Worm (Caenorhabditis elegans): ENCODE results near the gene nspc-5.
A peak's percentile ranks its signal among the peaks of the same experiment; 100 is the strongest.

nspc-5 gene

DNA sequence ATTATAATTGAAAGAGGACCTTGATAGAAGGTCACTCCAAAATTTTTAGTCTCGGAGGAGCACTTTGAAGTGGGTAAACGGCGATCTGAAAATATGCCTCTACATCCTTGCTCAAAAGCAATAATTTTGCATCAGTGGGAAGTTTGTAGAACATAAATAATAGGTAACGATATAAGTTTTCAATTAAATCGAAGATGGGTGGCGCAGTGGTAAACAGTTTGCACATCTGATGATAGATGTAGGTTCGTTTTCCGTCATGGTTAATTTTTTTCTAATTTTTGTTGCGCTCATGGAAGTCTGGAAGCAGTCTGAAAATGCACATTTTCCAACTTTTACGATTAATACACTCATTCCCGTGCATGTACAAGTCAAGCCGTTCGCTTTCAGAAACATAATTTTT lies 39.3 kb downstream of the nspc-5 start:
- TF ChIP-seq rpc-1 (optimal IDR thresholded peaks at IDR 0.05) (peak; percentile 45), rpc-1 (tag; optimal IDR thresholded peaks at IDR 0.05) (peak; percentile 69), B0261.1 (tag; optimal IDR thresholded peaks at IDR 0.05) (peak; percentile 56), tbp1 (GFP tag; optimal IDR thresholded peaks at IDR 0.05) (peak; percentile 82), die-1 (tag; optimal IDR thresholded peaks at IDR 0.05) (peak; percentile 7)

DNA sequence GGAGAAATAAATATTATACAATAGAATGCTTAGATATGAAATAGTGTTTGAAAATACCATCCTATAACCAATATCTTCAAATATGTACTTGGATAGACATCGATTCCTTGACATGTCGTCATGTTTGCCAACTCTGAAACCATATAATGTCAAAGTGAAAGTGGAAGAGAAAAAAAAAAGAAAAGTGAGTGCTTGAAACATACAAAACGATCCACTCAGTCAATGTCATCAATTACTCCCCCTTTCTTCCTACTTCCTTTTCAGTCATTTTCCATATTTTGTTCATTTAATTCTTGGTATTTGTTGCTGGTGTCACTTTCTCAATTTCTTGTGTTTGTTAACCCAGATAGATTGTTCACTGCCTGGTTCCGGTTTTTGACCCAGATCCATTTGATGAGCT lies 41.7 kb downstream of the nspc-5 start, which contains the start of gene F18E9.4:
Gene F18E9.4, plus strand, starts transcription at position 301 of the 400 bp plus-strand sequence.
- TF ChIP-seq akir-1 (GFP tag; optimal IDR thresholded peaks at IDR 0.05) (no peak), hsf-1 (GFP tag; IDR thresholded peaks at IDR 0.05) (no peak), B0019.2 (GFP tag; conservative IDR thresholded peaks at IDR 0.05) (no peak), B0261.1 (tag; optimal IDR thresholded peaks at IDR 0.05) (no peak), egl-44 (GFP tag; IDR thresholded peaks at IDR 0.05) (no peak), B0035.1 (tag; optimal IDR thresholded peaks at IDR 0.05) (no peak), nhr-179 (tag; optimal IDR thresholded peaks at IDR 0.05) (no peak), egrh-3 (GFP tag; IDR thresholded peaks at IDR 0.05) (no peak), sdz-38 (tag; optimal IDR thresholded peaks at IDR 0.05) (no peak), attf-5 (GFP tag; optimal IDR thresholded peaks at IDR 0.05) (no peak), let-607 (tag; optimal IDR thresholded peaks at IDR 0.05) (no peak), chd-7 (tag; optimal IDR thresholded peaks at IDR 0.05) (no peak), nhr-80 (tag; optimal IDR thresholded peaks at IDR 0.05) (no peak), cebp-2 (GFP tag; IDR thresholded peaks at IDR 0.05) (no peak), bed-2 (GFP tag; IDR thresholded peaks at IDR 0.05) (no peak), tbp1 (GFP tag; optimal IDR thresholded peaks at IDR 0.05) (no peak), hlh-26 (GFP tag; conservative IDR thresholded peaks at IDR 0.05) (no peak), nfyb-1 (GFP tag; IDR thresholded peaks at IDR 0.05) (no peak), ceh-100 (GFP tag; IDR thresholded peaks at IDR 0.05) (no peak), egl-18 (GFP tag; IDR thresholded peaks at IDR 0.05) (no peak)

DNA sequence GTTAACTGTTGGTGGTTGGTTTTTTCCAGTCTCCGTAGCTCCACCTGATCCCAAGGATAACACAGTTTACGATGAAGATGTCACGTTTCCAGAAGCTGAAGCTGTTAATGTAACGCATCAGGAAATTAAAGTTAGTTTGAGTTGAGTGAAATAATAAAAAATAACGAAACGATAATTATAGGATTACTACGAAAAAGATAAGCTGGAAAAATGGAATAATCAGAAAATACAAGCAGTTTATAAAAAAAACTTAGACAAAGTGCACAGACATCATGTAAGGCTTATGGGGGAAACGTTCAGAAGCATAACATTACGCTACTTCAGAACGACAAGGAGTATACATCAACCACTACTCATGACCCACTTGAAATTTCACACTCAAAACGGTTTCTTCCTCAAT lies 42.9 kb downstream of the nspc-5 start, which contains the start of gene F18E9.8:
Gene F18E9.8, minus strand, starts transcription at position 101 of the 400 bp plus-strand sequence.
- TF ChIP-seq nhr-80 (tag; optimal IDR thresholded peaks at IDR 0.05) (no peak), ets-4 (GFP tag; optimal IDR thresholded peaks at IDR 0.05) (no peak), lin-54 (GFP tag; optimal IDR thresholded peaks at IDR 0.05) (no peak), ama-1 (optimal IDR thresholded peaks at IDR 0.05) (no peak), ama-1 (GFP tag; optimal IDR thresholded peaks at IDR 0.05) (no peak), madf-8 (GFP tag; conservative IDR thresholded peaks at IDR 0.05) (no peak), athp-1 (tag; optimal IDR thresholded peaks at IDR 0.05) (no peak), C17E4.6 (GFP tag; IDR thresholded peaks at IDR 0.05) (no peak), ztf-18 (tag; optimal IDR thresholded peaks at IDR 0.05) (no peak), mes-4 (tag; optimal IDR thresholded peaks at IDR 0.05) (no peak), bed-1 (GFP tag; IDR thresholded peaks at IDR 0.05) (no peak), snpc-1.3 (tag; optimal IDR thresholded peaks at IDR 0.05; ENCODE audit: insufficient read depth) (no peak), rcor-1 (GFP tag; IDR thresholded peaks at IDR 0.05) (no peak), F39B2.1 (GFP tag; IDR thresholded peaks at IDR 0.05) (no peak), ceh-40 (GFP tag; IDR thresholded peaks at IDR 0.05) (no peak), unc-130 (GFP tag; optimal IDR thresholded peaks at IDR 0.05) (no peak), lin-26 (GFP tag; IDR thresholded peaks at IDR 0.05) (no peak), efl-1 (GFP tag; optimal IDR thresholded peaks at IDR 0.05) (no peak)
